Worm (Caenorhabditis elegans): ENCODE data around the gene cest-1.1.

DNA sequence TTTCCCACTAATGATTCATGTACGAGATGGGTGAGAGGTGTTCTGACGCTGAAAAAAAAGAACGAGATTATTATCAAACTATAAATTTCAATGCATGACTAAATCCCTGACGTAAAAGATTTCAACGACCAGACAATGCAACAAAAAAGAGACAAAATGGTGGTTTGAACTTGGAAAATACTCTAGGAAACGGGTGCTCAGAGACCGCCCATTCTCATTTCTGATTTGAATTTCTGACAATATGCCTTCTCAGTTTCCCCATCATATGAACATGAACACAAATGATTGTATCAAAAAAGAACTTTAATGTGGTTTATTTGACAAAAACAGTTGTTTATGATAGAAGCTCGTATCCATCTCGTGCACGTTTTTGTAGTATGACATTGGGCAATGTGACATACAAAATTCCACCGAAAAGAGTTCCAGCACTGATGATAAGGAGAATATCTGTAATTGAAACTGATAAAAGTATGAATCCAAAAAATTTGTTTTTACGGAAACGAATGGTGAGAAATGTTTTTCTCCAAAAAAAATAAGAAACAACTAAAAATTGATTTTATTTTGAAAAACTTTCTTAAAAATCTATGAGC lies 3.5 kb downstream of the cest-1.1 start, which contains the start of gene srd-26:
- TF ChIP-seq pes-1 (GFP tag; IDR thresholded peaks at IDR 0.05) (no peak), hnd-1 (tag; optimal IDR thresholded peaks at IDR 0.05) (no peak), B0310.2 (tag; optimal IDR thresholded peaks at IDR 0.05) (no peak), flt-1 (GFP tag; IDR thresholded peaks at IDR 0.05) (no peak)

Data from whole organism, early embryonic.